Worm (Caenorhabditis elegans) whole organism, young adult: ENCODE measurements around the gene ZC15.3.

Experiments used
- B0019.2 ChIP-seq: fragments of 200-800 bp; sonication (Bioruptor generic); conservative IDR thresholded peaks from 2 replicates; pipeline ENCODE4 v1.3.6; 2022; ENCODE audit warnings: missing genetic modification reagents, missing genetic modification characterization, missing compliant biosample characterization
- B0035.1 ChIP-seq: sonication (generic microtip); optimal IDR thresholded peaks from 2 replicates; lab custom pipeline; 2016; ENCODE audit warnings: missing genetic modification characterization, mild to moderate bottlenecking, missing compliant biosample characterization, missing genotype, missing genetic modification reagents
- C06A6.2 ChIP-seq: fragments of 200-800 bp; sonication (Bioruptor generic); conservative IDR thresholded peaks from 2 replicates; pipeline ENCODE4 v1.3.6; 2022; ENCODE audit warnings: missing genetic modification characterization, missing compliant biosample characterization
- F37B4.10 ChIP-seq: fragments of 200-800 bp; sonication (Bioruptor generic); IDR thresholded peaks from 2 replicates; pipeline ENCODE4 v1.3.6; 2022; ENCODE audit warnings: missing genetic modification characterization, missing compliant biosample characterization
- F52B5.7 ChIP-seq: sonication (generic microtip); optimal IDR thresholded peaks from 2 replicates; lab custom pipeline; 2016; ENCODE audit warnings: mild to moderate bottlenecking, missing genetic modification characterization, missing compliant biosample characterization
- F57C9.4 ChIP-seq: sonication (generic microtip); optimal IDR thresholded peaks from 2 replicates; lab custom pipeline; 2017; ENCODE audit warnings: mild to moderate bottlenecking, missing genetic modification characterization, missing compliant biosample characterization
- Y53G8AR.9 ChIP-seq: fragments of 200-800 bp; sonication (Bioruptor generic); conservative IDR thresholded peaks from 2 replicates; pipeline ENCODE4 v1.3.6; 2022; ENCODE audit warnings: missing genetic modification reagents, missing genetic modification characterization, missing compliant biosample characterization
- Y95B8A.8 ChIP-seq: fragments of 200-800 bp; sonication (Bioruptor generic); IDR thresholded peaks from 2 replicates; pipeline ENCODE4 v1.3.6; 2022; ENCODE audit warnings: missing genetic modification reagents, missing genetic modification characterization, missing compliant biosample characterization
- akir-1 ChIP-seq: fragments of 200-800 bp; sonication (Bioruptor generic); optimal IDR thresholded peaks from 2 replicates; lab custom pipeline; 2018; ENCODE audit warnings: mild to moderate bottlenecking, missing genetic modification characterization, moderate library complexity, missing compliant biosample characterization
- ama-1 ChIP-seq, 3 experiments: fragments of 150-350 bp in 1 of 3; sonication (generic microtip) in 2 of 3; optimal IDR thresholded peaks; 2 replicates each; lab custom pipeline; 2014 to 2018; ENCODE audit warnings: missing biosample characterization in 2 of 3, missing genetic modification characterization in 2 of 3, missing genetic modification reagents in 2 of 3
- attf-3 ChIP-seq: fragments of 200-800 bp; sonication (Bioruptor generic); conservative IDR thresholded peaks from 2 replicates; pipeline ENCODE4 v1.3.6; 2022; ENCODE audit warnings: missing genetic modification reagents, missing genetic modification characterization, missing compliant biosample characterization
- bed-1 ChIP-seq: fragments of 200-800 bp; sonication (Bioruptor generic); IDR thresholded peaks from 2 replicates; pipeline ENCODE4 v1.3.6; 2022; ENCODE audit warnings: missing genetic modification reagents, missing genetic modification characterization, missing compliant biosample characterization
- bed-2 ChIP-seq: fragments of 200-800 bp; sonication (Bioruptor generic); IDR thresholded peaks from 2 replicates; pipeline ENCODE4 v1.3.6; 2022; ENCODE audit warnings: missing genetic modification reagents, missing genetic modification characterization, missing compliant biosample characterization
- ceh-58 ChIP-seq: fragments of 200-800 bp; sonication (Bioruptor generic); IDR thresholded peaks from 2 replicates; pipeline ENCODE4 v1.3.6; 2022; ENCODE audit warnings: missing genetic modification characterization, missing compliant biosample characterization
- die-1 ChIP-seq: sonication (generic microtip); optimal IDR thresholded peaks from 2 replicates; lab custom pipeline; 2016; ENCODE audit warnings: missing genotype, mild to moderate bottlenecking, missing genetic modification characterization, missing compliant biosample characterization
- ekl-4 ChIP-seq: fragments of 200-800 bp; sonication (Bioruptor generic); IDR thresholded peaks from 2 replicates; pipeline ENCODE4 v1.3.6; 2022; ENCODE audit warnings: missing genetic modification reagents, missing genetic modification characterization, missing compliant biosample characterization
- ets-4 ChIP-seq: fragments of 200-800 bp; sonication (Bioruptor generic); optimal IDR thresholded peaks from 2 replicates; lab custom pipeline; 2018; ENCODE audit warnings: mild to moderate bottlenecking, missing genetic modification characterization, missing compliant biosample characterization
- hlh-26 ChIP-seq: fragments of 200-800 bp; sonication (Bioruptor generic); conservative IDR thresholded peaks from 2 replicates; pipeline ENCODE4 v1.3.6; 2022; ENCODE audit warnings: missing genetic modification reagents, missing genetic modification characterization, missing compliant biosample characterization
- hmg-1.2 ChIP-seq: fragments of 200-800 bp; sonication (Bioruptor generic); IDR thresholded peaks from 2 replicates; pipeline ENCODE4 v1.3.6; 2022; ENCODE audit warnings: missing genetic modification reagents, missing genetic modification characterization, missing compliant biosample characterization
- let-607 ChIP-seq, 2 experiments: fragments of 200-800 bp in 1 of 2; sonication (Bioruptor generic) in 1 of 2; sonication (generic microtip) in 1 of 2; optimal IDR thresholded peaks; 2 replicates each; lab custom pipeline; 2016 to 2018; ENCODE audit warnings: mild to moderate bottlenecking in 2 of 2, missing compliant biosample characterization in 2 of 2, missing genetic modification characterization in 2 of 2, moderate library complexity in 2 of 2, missing genotype in 1 of 2
- lin-35 ChIP-seq, 3 experiments: fragments of 150-350 bp in 2 of 3; sonication (generic microtip) in 1 of 3; optimal IDR thresholded peaks; 2 replicates each; lab custom pipeline; 2014 to 2018; ENCODE audit warnings: missing biosample characterization in 3 of 3, missing genetic modification characterization in 3 of 3, missing genetic modification reagents in 3 of 3
- lin-40 ChIP-seq: sonication (generic microtip); optimal IDR thresholded peaks from 2 replicates; lab custom pipeline; 2016; ENCODE audit warnings: missing genetic modification characterization, mild to moderate bottlenecking, missing compliant biosample characterization, missing genotype, missing genetic modification reagents
- madf-3 ChIP-seq: fragments of 200-800 bp; sonication (Bioruptor generic); IDR thresholded peaks from 2 replicates; pipeline ENCODE4 v1.3.6; 2022; ENCODE audit warnings: missing genetic modification reagents, missing genetic modification characterization, missing compliant biosample characterization
- nfya-2 ChIP-seq: fragments of 200-800 bp; sonication (Bioruptor generic); IDR thresholded peaks from 2 replicates; pipeline ENCODE4 v1.3.6; 2022; ENCODE audit warnings: missing genetic modification reagents, missing genetic modification characterization, missing compliant biosample characterization
- nfyb-1 ChIP-seq: fragments of 200-800 bp; sonication (Bioruptor generic); IDR thresholded peaks from 2 replicates; pipeline ENCODE4 v1.3.6; 2022; ENCODE audit warnings: missing genetic modification reagents, missing genetic modification characterization, missing compliant biosample characterization
- nhr-179 ChIP-seq: sonication (generic microtip); optimal IDR thresholded peaks from 2 replicates; lab custom pipeline; 2016; ENCODE audit warnings: mild to moderate bottlenecking, missing genetic modification characterization, missing compliant biosample characterization
- rpc-1 ChIP-seq, 2 experiments: fragments of 150-350 bp in 1 of 2; sonication (generic microtip) in 1 of 2; optimal IDR thresholded peaks; 2 replicates each; lab custom pipeline; 2014 to 2018; ENCODE audit warnings: missing biosample characterization in 1 of 2, missing genetic modification characterization in 1 of 2, missing genetic modification reagents in 1 of 2, missing genotype in 1 of 2
- sea-2 ChIP-seq: fragments of 200-800 bp; sonication (Bioruptor generic); IDR thresholded peaks from 2 replicates; pipeline ENCODE4 v1.3.6; 2022; ENCODE audit warnings: missing genetic modification characterization, missing compliant biosample characterization
- snpc-1.1 ChIP-seq: sonication (generic microtip); optimal IDR thresholded peaks from 2 replicates; lab custom pipeline; 2017; ENCODE audit warnings: missing genetic modification characterization, mild to moderate bottlenecking, missing compliant biosample characterization, antibody characterized with exemption, moderate library complexity, missing genotype, missing genetic modification reagents; ENCODE audit not compliant: insufficient read depth
- somi-1 ChIP-seq: fragments of 200-800 bp; sonication (Bioruptor generic); optimal IDR thresholded peaks from 2 replicates; lab custom pipeline; 2018; ENCODE audit warnings: mild to moderate bottlenecking, missing genetic modification characterization, missing compliant biosample characterization
- tbp1 ChIP-seq: fragments of 200-800 bp; sonication (Bioruptor generic); optimal IDR thresholded peaks from 2 replicates; lab custom pipeline; 2018; ENCODE audit warnings: mild to moderate bottlenecking, missing genetic modification characterization, missing compliant biosample characterization
- unc-62 ChIP-seq: fragments of 150-350 bp; optimal IDR thresholded peaks from 2 replicates; lab custom pipeline; 2014; ENCODE audit warnings: missing biosample characterization, missing genetic modification reagents, missing genetic modification characterization
- zfh-2 ChIP-seq: fragments of 200-800 bp; sonication (Bioruptor generic); conservative IDR thresholded peaks from 2 replicates; pipeline ENCODE4 v1.3.6; 2022; ENCODE audit warnings: missing genetic modification reagents, missing genetic modification characterization, missing compliant biosample characterization
- ztf-18 ChIP-seq: sonication (generic microtip); optimal IDR thresholded peaks from 2 replicates; lab custom pipeline; 2016; ENCODE audit warnings: missing genotype, mild to moderate bottlenecking, missing genetic modification characterization, missing compliant biosample characterization
- ztf-28 ChIP-seq: fragments of 200-800 bp; sonication (Bioruptor generic); IDR thresholded peaks from 2 replicates; pipeline ENCODE4 v1.3.6; 2022; ENCODE audit warnings: missing genetic modification reagents, missing genetic modification characterization, missing compliant biosample characterization
- ztf-3 ChIP-seq: fragments of 200-800 bp; sonication (Bioruptor generic); optimal IDR thresholded peaks from 2 replicates; lab custom pipeline; 2018; ENCODE audit warnings: mild to moderate bottlenecking, missing genetic modification characterization, missing compliant biosample characterization

ZC15.3 gene

DNA sequence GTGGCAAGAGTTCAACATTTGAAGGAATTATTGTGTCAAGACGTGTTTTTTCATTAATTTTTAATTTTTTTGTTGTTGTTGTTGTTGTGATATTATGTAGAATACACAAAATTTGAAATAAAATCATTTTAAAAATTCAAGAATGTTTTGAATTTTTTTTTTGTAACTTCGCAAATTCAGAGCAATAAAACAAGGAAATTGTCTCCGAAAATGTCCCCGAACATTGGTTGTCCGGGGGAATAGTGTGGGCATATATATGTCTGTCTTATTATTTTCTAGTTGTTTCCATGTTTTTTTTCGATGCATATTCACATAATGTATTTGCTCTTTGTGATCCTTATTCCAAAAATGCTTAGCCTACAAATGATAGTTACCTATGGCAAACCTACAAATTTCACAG lies 8.1 kb downstream of the ZC15.3 start, which contains the start of gene clec-262:
TSS of gene clec-262 (plus strand) at position 301 of the 400 bp plus-strand sequence.
- no peak for TF ChIP-seq ceh-58 (GFP tag; lab: Robert Waterston, UW)
- no peak for TF ChIP-seq sea-2 (GFP tag; lab: Robert Waterston, UW)
- TF ChIP-seq akir-1 (GFP tag; lab: Kevin White, UChicago) = no peak
- TF ChIP-seq hmg-1.2 (GFP tag; lab: Robert Waterston, UW) = no peak
- no peak for TF ChIP-seq F52B5.7
- TF ChIP-seq nhr-179 (tag; lab: Kevin White, UChicago) = no peak
- no peak for TF ChIP-seq C06A6.2 (GFP tag; lab: Robert Waterston, UW)
- TF ChIP-seq lin-35 (GFP tag; optimal IDR thresholded peaks at IDR 0.05; lab: Kevin White, UChicago) = no peak
- no peak for TF ChIP-seq nfyb-1
- TF ChIP-seq bed-2 (GFP tag; lab: Robert Waterston, UW) = no peak
- TF ChIP-seq attf-3 (GFP tag; lab: Robert Waterston, UW) = no peak
- TF ChIP-seq tbp1 (GFP tag; lab: Kevin White, UChicago) = no peak
- TF ChIP-seq lin-40 (tag; lab: Kevin White, UChicago) = no peak
- TF ChIP-seq ztf-28 (GFP tag; lab: Robert Waterston, UW) = no peak
- no peak for TF ChIP-seq ztf-18 (tag; lab: Kevin White, UChicago)

DNA sequence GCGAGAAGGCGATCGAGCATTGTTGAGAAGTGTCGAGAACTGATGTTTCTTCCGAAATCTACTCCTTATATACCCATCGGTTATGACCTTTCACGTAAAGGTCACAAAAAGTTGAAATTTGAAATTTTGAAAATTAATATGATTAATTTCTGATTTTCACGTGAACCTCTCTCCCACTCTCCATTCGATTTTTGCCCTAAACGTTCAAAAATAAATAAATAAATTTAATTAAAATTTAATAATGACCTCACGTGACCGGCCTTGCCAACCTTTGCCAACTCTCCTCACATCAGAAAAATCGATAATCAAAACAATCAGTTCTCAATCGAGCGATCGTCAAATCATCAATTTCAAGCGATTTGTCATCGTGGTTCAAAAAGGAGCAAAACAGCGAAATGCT lies 14.1 kb downstream of the ZC15.3 start, which contains the start of gene Y113G7C.1:
TSS of gene Y113G7C.1 (plus strand) at position 301 of the 400 bp plus-strand sequence.
- TF ChIP-seq B0019.2 (GFP tag; lab: Robert Waterston, UW) (no peak), F57C9.4 (tag; lab: Kevin White, UChicago) (no peak), let-607 (tag; optimal IDR thresholded peaks at IDR 0.05; lab: Kevin White, UChicago) (no peak), attf-3 (GFP tag; lab: Robert Waterston, UW) (no peak), zfh-2 (no peak), nfya-2 (GFP tag; lab: Robert Waterston, UW) (no peak), bed-2 (GFP tag; lab: Robert Waterston, UW) (no peak), snpc-1.1 (no peak), lin-35 (GFP tag; optimal IDR thresholded peaks at IDR 0.05; lab: Kevin White, UChicago) (no peak), bed-1 (GFP tag; lab: Robert Waterston, UW) (no peak), rpc-1 (optimal IDR thresholded peaks at IDR 0.05; lab: Kevin White, UChicago) (no peak), rpc-1 (tag; optimal IDR thresholded peaks at IDR 0.05; lab: Kevin White, UChicago) (no peak)

DNA sequence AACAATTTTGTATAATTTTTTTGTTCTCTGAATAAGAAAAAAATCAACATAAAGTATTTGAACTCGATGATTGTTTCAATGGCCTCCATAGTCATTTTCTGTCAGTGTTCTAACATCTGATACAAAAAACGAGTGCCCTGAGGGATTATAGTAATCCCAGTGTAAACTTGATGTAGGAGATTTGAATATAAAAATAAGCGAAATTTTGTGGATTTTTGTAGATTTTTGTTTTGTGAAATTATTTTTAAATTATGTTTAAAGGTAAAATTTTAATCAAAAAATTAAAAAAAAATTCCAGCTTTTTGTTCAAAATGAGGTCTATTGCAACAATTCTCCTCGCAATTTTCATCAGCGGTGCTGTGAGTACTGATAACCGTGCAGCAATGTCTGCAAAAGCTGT lies 22.0 kb downstream of the ZC15.3 start, which contains the start of gene Y38H6A.1:
TSS of gene Y38H6A.1 (plus strand) at position 301 of the 400 bp plus-strand sequence.
- TF ChIP-seq hlh-26 = no peak
- TF ChIP-seq Y95B8A.8 (GFP tag; lab: Robert Waterston, UW) = no peak
- no peak for TF ChIP-seq ekl-4 (GFP tag; lab: Robert Waterston, UW)
- no peak for TF ChIP-seq F57C9.4 (tag; lab: Kevin White, UChicago)
- TF ChIP-seq let-607 (tag; optimal IDR thresholded peaks at IDR 0.05; lab: Kevin White, UChicago) = no peak
- TF ChIP-seq ets-4 (GFP tag; lab: Kevin White, UChicago) = no peak
- TF ChIP-seq B0035.1 (tag; lab: Kevin White, UChicago) = no peak
- TF ChIP-seq madf-3 (GFP tag; lab: Robert Waterston, UW) = no peak
- no peak for TF ChIP-seq die-1
- TF ChIP-seq lin-40 (tag; lab: Kevin White, UChicago) = no peak
- no peak for TF ChIP-seq akir-1 (GFP tag; lab: Kevin White, UChicago)
- TF ChIP-seq F37B4.10 = no peak
- TF ChIP-seq lin-35 (GFP tag; optimal IDR thresholded peaks at IDR 0.05; lab: Kevin White, UChicago) = no peak
- no peak for TF ChIP-seq ama-1 (optimal IDR thresholded peaks at IDR 0.05; lab: Kevin White, UChicago)
- TF ChIP-seq ama-1 (GFP tag; optimal IDR thresholded peaks at IDR 0.05; lab: Kevin White, UChicago) = no peak
- no peak for TF ChIP-seq somi-1 (GFP tag; lab: Kevin White, UChicago)
- TF ChIP-seq unc-62 (GFP tag; lab: Kevin White, UChicago) = no peak
- no peak for TF ChIP-seq Y53G8AR.9
- no peak for TF ChIP-seq ztf-3 (GFP tag; lab: Kevin White, UChicago)
